Worm (Caenorhabditis elegans) whole organism, L4 larva: Measurements from ENCODE around the gene srt-8.
"Not testable (repeated sequence)": the region's sequence is repeated elsewhere in the genome, so short reads cannot be mapped to it uniquely, and the experiment has no call there.

Source experiments
- F26F4.8 ChIP-seq: fragments of 200-800 bp; sonication (Bioruptor generic); conservative IDR thresholded peaks from 2 replicates; pipeline ENCODE4 v1.3.6; 2022; ENCODE audit warnings: missing genetic modification characterization, missing compliant biosample characterization
- F37D6.2 ChIP-seq: sonication (generic microtip); optimal IDR thresholded peaks from 2 replicates; lab custom pipeline; 2016; ENCODE audit warnings: mild to moderate bottlenecking, missing genetic modification characterization, missing compliant biosample characterization
- Y5F2A.4 ChIP-seq: fragments of 200-800 bp; sonication (Bioruptor generic); optimal IDR thresholded peaks from 2 replicates; lab custom pipeline; 2018; ENCODE audit warnings: mild to moderate bottlenecking, missing genetic modification characterization, missing compliant biosample characterization
- aha-1 ChIP-seq: fragments of 150-350 bp; peaks from one replicate; lab custom pipeline; 2014; ENCODE audit warnings: missing biosample characterization, missing genetic modification characterization
- ama-1 ChIP-seq: fragments of 150-350 bp; optimal IDR thresholded peaks from 2 replicates; lab custom pipeline; 2014; ENCODE audit warnings: inconsistent platforms, mixed read lengths
- ceh-32 ChIP-seq: sonication (generic microtip); optimal IDR thresholded peaks from 2 replicates; lab custom pipeline; 2016; ENCODE audit warnings: mild to moderate bottlenecking, missing genetic modification characterization, missing compliant biosample characterization; ENCODE audit not compliant: poor library complexity
- ceh-82 ChIP-seq: sonication (generic microtip); optimal IDR thresholded peaks from 2 replicates; lab custom pipeline; 2017; ENCODE audit warnings: missing biosample characterization, missing genetic modification characterization
- ces-1 ChIP-seq: fragments of 150-350 bp; sonication (generic microtip); optimal IDR thresholded peaks from 4 replicates; lab custom pipeline; 2014; ENCODE audit warnings: missing biosample characterization, missing genetic modification reagents, missing genetic modification characterization
- daf-12 ChIP-seq: fragments of 150-350 bp; optimal IDR thresholded peaks from 2 replicates; lab custom pipeline; 2014; ENCODE audit warnings: missing biosample characterization, missing genetic modification reagents, missing genetic modification characterization
- daf-8 ChIP-seq: fragments of 200-800 bp; sonication (Bioruptor generic); IDR thresholded peaks from 2 replicates; pipeline ENCODE4 v1.3.6; 2022; ENCODE audit warnings: missing genetic modification characterization, missing compliant biosample characterization
- dmd-6 ChIP-seq: fragments of 200-800 bp; sonication (Bioruptor generic); IDR thresholded peaks from 2 replicates; pipeline ENCODE4 v1.3.6; 2022; ENCODE audit warnings: missing genetic modification reagents, missing genetic modification characterization, missing compliant biosample characterization
- dmd-9 ChIP-seq: fragments of 200-800 bp; sonication (Bioruptor generic); IDR thresholded peaks from 2 replicates; pipeline ENCODE4 v1.3.6; 2022; ENCODE audit warnings: missing genetic modification reagents, missing genetic modification characterization, missing compliant biosample characterization
- dpl-1 ChIP-seq: fragments of 150-350 bp; optimal IDR thresholded peaks from 2 replicates; lab custom pipeline; 2014; ENCODE audit warnings: missing biosample characterization, missing genetic modification reagents, missing genetic modification characterization
- fkh-10 ChIP-seq: fragments of 150-350 bp; optimal IDR thresholded peaks from 2 replicates; lab custom pipeline; 2014; ENCODE audit warnings: missing biosample characterization, missing genetic modification reagents, missing genetic modification characterization
- fos-1 ChIP-seq: fragments of 150-350 bp; optimal IDR thresholded peaks from 2 replicates; lab custom pipeline; 2014; ENCODE audit warnings: missing biosample characterization, missing genetic modification characterization
- gei-8 ChIP-seq: fragments of 200-800 bp; sonication (Bioruptor generic); optimal IDR thresholded peaks from 2 replicates; lab custom pipeline; 2018; ENCODE audit warnings: mild to moderate bottlenecking, missing genetic modification characterization, missing compliant biosample characterization
- hif-1 ChIP-seq, 2 experiments: sonication (generic microtip); optimal IDR thresholded peaks; 2 replicates each; lab custom pipeline; 2016 to 2017; ENCODE audit warnings: missing compliant biosample characterization in 2 of 2, missing genetic modification characterization in 2 of 2, missing genetic modification reagents in 2 of 2, missing genotype in 2 of 2, mild to moderate bottlenecking in 1 of 2
- hmg-1.1 ChIP-seq: fragments of 200-800 bp; sonication (Bioruptor generic); IDR thresholded peaks from 2 replicates; pipeline ENCODE4 v1.3.6; 2022; ENCODE audit warnings: missing genetic modification reagents, missing genetic modification characterization, missing compliant biosample characterization
- jun-1 ChIP-seq: fragments of 150-350 bp; optimal IDR thresholded peaks from 2 replicates; lab custom pipeline; 2014; ENCODE audit warnings: missing biosample characterization, missing genetic modification reagents, missing genetic modification characterization
- lin-15B ChIP-seq: fragments of 150-350 bp; sonication (generic microtip); optimal IDR thresholded peaks from 3 replicates; lab custom pipeline; 2014; ENCODE audit warnings: missing biosample characterization, missing genetic modification characterization
- lin-29 ChIP-seq: fragments of 200-800 bp; sonication (Bioruptor generic); IDR thresholded peaks from 2 replicates; pipeline ENCODE4 v1.3.6; 2022; ENCODE audit warnings: missing genetic modification reagents, missing genetic modification characterization, missing compliant biosample characterization
- lin-38 ChIP-seq: fragments of 200-800 bp; sonication (Bioruptor generic); IDR thresholded peaks from 2 replicates; pipeline ENCODE4 v1.3.6; 2022; ENCODE audit warnings: missing genetic modification reagents, missing genetic modification characterization, missing compliant biosample characterization
- madf-9 ChIP-seq: fragments of 200-800 bp; sonication (Bioruptor generic); conservative IDR thresholded peaks from 2 replicates; pipeline ENCODE4 v1.3.6; 2022; ENCODE audit warnings: missing genetic modification reagents, missing genetic modification characterization, missing compliant biosample characterization
- mdt-29 ChIP-seq: fragments of 200-800 bp; sonication (Bioruptor generic); IDR thresholded peaks from 2 replicates; pipeline ENCODE4 v1.3.6; 2022; ENCODE audit warnings: missing genetic modification reagents, missing genetic modification characterization, missing compliant biosample characterization
- nhr-10 ChIP-seq: fragments of 150-350 bp; optimal IDR thresholded peaks from 2 replicates; lab custom pipeline; 2014; ENCODE audit warnings: missing biosample characterization, missing genetic modification characterization
- nhr-111 ChIP-seq: fragments of 200-800 bp; sonication (Bioruptor generic); optimal IDR thresholded peaks from 2 replicates; lab custom pipeline; 2018; ENCODE audit warnings: mild to moderate bottlenecking, missing genetic modification characterization, missing compliant biosample characterization
- nhr-25 ChIP-seq: sonication (generic microtip); optimal IDR thresholded peaks from 2 replicates; lab custom pipeline; 2017; ENCODE audit warnings: missing genetic modification characterization, mild to moderate bottlenecking, missing compliant biosample characterization, antibody characterized with exemption, moderate library complexity, borderline replicate concordance; ENCODE audit not compliant: insufficient read depth
- nhr-41 ChIP-seq: fragments of 200-800 bp; sonication (Bioruptor generic); IDR thresholded peaks from 2 replicates; pipeline ENCODE4 v1.3.6; 2022; ENCODE audit warnings: missing genetic modification reagents, missing genetic modification characterization, missing compliant biosample characterization
- nhr-77 ChIP-seq: fragments of 150-350 bp; optimal IDR thresholded peaks from 2 replicates; lab custom pipeline; 2014; ENCODE audit warnings: missing biosample characterization, missing genetic modification characterization
- rbr-2 ChIP-seq: sonication (generic microtip); optimal IDR thresholded peaks from 2 replicates; lab custom pipeline; 2016; ENCODE audit warnings: missing genotype, missing genetic modification characterization, missing compliant biosample characterization
- spr-3 ChIP-seq: fragments of 200-800 bp; sonication (Bioruptor generic); optimal IDR thresholded peaks from 2 replicates; lab custom pipeline; 2018; ENCODE audit warnings: mild to moderate bottlenecking, missing genetic modification characterization, missing compliant biosample characterization
- tra-1 ChIP-seq: fragments of 200-800 bp; sonication (Bioruptor generic); IDR thresholded peaks from 2 replicates; pipeline ENCODE4 v1.3.6; 2022; ENCODE audit warnings: missing genetic modification reagents, missing genetic modification characterization, missing compliant biosample characterization
- unc-62 ChIP-seq, 3 experiments: fragments of 150-350 bp in 1 of 3; sonication (generic microtip); optimal IDR thresholded peaks in 2 of 3; peaks in 1 of 3; 1 replicate in 1 of 3; 2 replicates in 2 of 3; lab custom pipeline; 2014 to 2017; ENCODE audit warnings: missing biosample characterization in 3 of 3, missing genetic modification characterization in 3 of 3, missing genetic modification reagents in 3 of 3, missing genotype in 1 of 3
- zfp-2 ChIP-seq: sonication (generic microtip); optimal IDR thresholded peaks from 2 replicates; lab custom pipeline; 2016; ENCODE audit warnings: mild to moderate bottlenecking, missing genetic modification characterization, missing compliant biosample characterization
- ztf-7 ChIP-seq: fragments of 150-350 bp; optimal IDR thresholded peaks from 2 replicates; lab custom pipeline; 2014; ENCODE audit warnings: missing biosample characterization, missing genetic modification characterization

srt-8 gene

ce11 chrV:3058996-3059395, 27.4 kb upstream of the srt-8 start, which contains the start of gene str-244:
Gene str-244, minus strand, starts transcription at chrV:3059096.
- TF ChIP-seq aha-1 (peak; percentile 24), ztf-7 (no peak)

ce11 chrV:3062078-3062477, 24.3 kb upstream of the srt-8 start, which contains the start of gene srt-15:
Gene srt-15, minus strand, starts transcription at chrV:3062178.
- no peak for TF ChIP-seq jun-1 (tag; lab: Kevin White, UChicago)
- TF ChIP-seq F37D6.2 (tag; lab: Kevin White, UChicago): no peak
- TF ChIP-seq ceh-32 (tag; lab: Kevin White, UChicago): no peak
- TF ChIP-seq nhr-77: no peak
- TF ChIP-seq hif-1 (tag; optimal IDR thresholded peaks at IDR 0.05; lab: Kevin White, UChicago): no peak
- TF ChIP-seq zfp-2: no peak
- TF ChIP-seq mdt-29: no peak
- no peak for TF ChIP-seq gei-8
- no peak for TF ChIP-seq dpl-1 (GFP tag; lab: Kevin White, UChicago)
- TF ChIP-seq ama-1: no peak
- no peak for TF ChIP-seq dmd-9 (GFP tag; lab: Robert Waterston, UW)
- TF ChIP-seq nhr-111 (GFP tag; lab: Kevin White, UChicago): no peak
- TF ChIP-seq ceh-82 (tag; lab: Kevin White, UChicago): no peak

DNA sequence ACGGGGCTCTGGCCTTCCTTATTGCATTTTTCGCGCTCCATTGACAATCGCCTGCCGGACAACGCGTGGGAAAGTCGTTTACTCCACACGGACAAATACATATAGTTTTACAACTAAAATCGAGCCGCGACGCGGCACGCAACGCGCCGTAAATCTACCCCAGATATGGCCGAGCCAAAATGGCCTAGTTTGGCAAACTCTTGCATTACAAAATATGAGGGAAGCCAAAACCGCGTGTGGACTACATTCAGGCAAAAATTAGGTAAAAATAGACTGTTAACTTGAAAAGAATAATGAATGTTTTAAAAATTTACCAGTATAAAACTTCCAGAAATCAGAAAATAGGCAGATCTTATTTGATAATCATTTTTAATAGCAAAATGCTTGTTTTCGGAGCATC, 21.9 kb upstream of the srt-8 start, which contains the start of gene srt-16:
Gene srt-16 (minus strand): TSS at position 101 of the 400 bp plus-strand sequence.
- TF ChIP-seq lin-38 (GFP tag; lab: Robert Waterston, UW); ces-1 (GFP tag; lab: Kevin White, UChicago); madf-9 (GFP tag; lab: Robert Waterston, UW): not testable (repeated sequence)
- TF ChIP-seq, all 104 proteins: peak for 0; not testable (repeated sequence) for 104

- TF ChIP-seq daf-8 (GFP tag; lab: Robert Waterston, UW) (no peak), unc-62 (GFP tag; optimal IDR thresholded peaks at IDR 0.05 in 1 of 2; lab: Kevin White, UChicago) (peak in 1 of 2 experiments; percentile 11), unc-62 (tag; optimal IDR thresholded peaks at IDR 0.05; lab: Kevin White, UChicago) (no peak)
These were observed 20.4 kb upstream of the srt-8 start, which contains the start of gene srh-185 for ce11 chrV:3065928-3066327. Gene srh-185, plus strand, starts transcription at chrV:3066228.

ce11 chrV:3069101-3069500, 17.3 kb upstream of the srt-8 start, which contains the start of gene str-40:
Gene str-40, minus strand, starts transcription at chrV:3069201.
- TF ChIP-seq Y5F2A.4 (GFP tag; lab: Kevin White, UChicago) (no peak), fkh-10 (no peak)

DNA sequence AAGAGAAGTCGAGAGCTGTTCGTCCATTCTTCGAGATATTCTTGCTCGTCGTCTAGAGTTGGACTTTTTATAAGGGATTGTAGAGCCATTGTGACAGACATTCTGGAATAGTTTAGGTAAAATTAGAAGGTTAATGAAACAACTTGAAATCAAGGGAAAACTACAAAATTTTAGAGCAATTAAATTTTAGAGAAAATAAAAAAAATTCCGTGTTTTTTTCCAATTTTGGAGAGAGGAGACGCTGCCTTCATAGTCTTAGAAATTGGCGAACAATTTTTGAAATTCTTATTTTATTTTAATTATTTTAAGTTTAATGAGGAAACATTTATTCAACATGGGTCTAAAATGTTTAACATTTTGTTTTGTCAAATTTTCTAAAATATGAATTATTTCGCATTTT, 14.8 kb upstream of the srt-8 start, which contains the start of gene C50H11.13:
Gene C50H11.13 (minus strand): TSS at position 101 of the 400 bp plus-strand sequence.
- TF ChIP-seq daf-12 (tag; lab: Kevin White, UChicago): no peak
- TF ChIP-seq nhr-10: no peak
- no peak for TF ChIP-seq spr-3
- TF ChIP-seq nhr-111 (GFP tag; lab: Kevin White, UChicago): no peak
- no peak for TF ChIP-seq nhr-41 (GFP tag; lab: Robert Waterston, UW)
- no peak for TF ChIP-seq dmd-9 (GFP tag; lab: Robert Waterston, UW)
- no peak for TF ChIP-seq rbr-2 (tag; lab: Kevin White, UChicago)
- no peak for TF ChIP-seq hmg-1.1 (GFP tag; lab: Robert Waterston, UW)
- no peak for TF ChIP-seq dmd-6 (GFP tag; lab: Robert Waterston, UW)
- no peak for TF ChIP-seq lin-15B (tag; lab: Kevin White, UChicago)
- no peak for TF ChIP-seq F26F4.8
- no peak for TF ChIP-seq lin-29
- TF ChIP-seq tra-1 (GFP tag; lab: Robert Waterston, UW): no peak
- no peak for TF ChIP-seq jun-1 (tag; lab: Kevin White, UChicago)
- no peak for TF ChIP-seq fos-1 (tag; lab: Kevin White, UChicago)
- TF ChIP-seq nhr-25: no peak
- TF ChIP-seq, all 104 proteins: peak for 0
